Worm (Caenorhabditis elegans): Measurements from ENCODE around the gene B0035.13.

The B0035.13 gene

ce11 chrIV:11306548-11306947, at the start of gene B0035.13:
TSS of gene B0035.13 (minus strand) at chrIV:11306720.
- TF ChIP-seq elt-2 (tag; optimal IDR thresholded peaks at IDR 0.05), result peak; percentile 42
- TF ChIP-seq tbx-2 (tag; optimal IDR thresholded peaks at IDR 0.05), result no peak
- no peak for TF ChIP-seq ets-5 (GFP tag; IDR thresholded peaks at IDR 0.05)
- TF ChIP-seq xbp-1 (tag; optimal IDR thresholded peaks at IDR 0.05), result no peak
- TF ChIP-seq efl-1 (optimal IDR thresholded peaks at IDR 0.05), result no peak
- TF ChIP-seq efl-1 (GFP tag; optimal IDR thresholded peaks at IDR 0.05 in 1 of 2), result peak in 1 of 2 experiments; percentile 19

ce11 chrIV:11353946-11354458, 47.5 kb upstream of the B0035.13 start, which contains the start of gene T01G1.2:
TSS of gene T01G1.2 (plus strand) at chrIV:11354408.
- TF ChIP-seq mdl-1 (tag; optimal IDR thresholded peaks at IDR 0.05), result peak in 1 of 2 experiments; percentile 25
- TF ChIP-seq grh-1 (GFP tag; IDR thresholded peaks at IDR 0.05), result no peak
- no peak for TF ChIP-seq C16A3.4 (tag; optimal IDR thresholded peaks at IDR 0.05)
- no peak for TF ChIP-seq fkh-8 (tag; optimal IDR thresholded peaks at IDR 0.05)
- peak in 1 of 3 experiments; percentile 6 for TF ChIP-seq dpl-1 (GFP tag; optimal IDR thresholded peaks at IDR 0.05)
- TF ChIP-seq nhr-47 (tag; optimal IDR thresholded peaks at IDR 0.05), result peak; percentile 39
- TF ChIP-seq pag-3 (tag; optimal IDR thresholded peaks at IDR 0.05; ENCODE audit: borderline replicate concordance, insufficient read depth), result peak; percentile 4
- TF ChIP-seq swsn-7 (tag; optimal IDR thresholded peaks at IDR 0.05), result peak; percentile 15
- TF ChIP-seq pax-3 (tag; optimal IDR thresholded peaks at IDR 0.05), result no peak
- TF ChIP-seq dsc-1 (tag; optimal IDR thresholded peaks at IDR 0.05), result peak; percentile 42
- TF ChIP-seq snu-23 (GFP tag; optimal IDR thresholded peaks at IDR 0.05), result peak; percentile 22
- TF ChIP-seq lin-39 (tag; optimal IDR thresholded peaks at IDR 0.05), result no peak
- peak; percentile 47 for TF ChIP-seq skn-1 (tag; optimal IDR thresholded peaks at IDR 0.05)
- peak; percentile 31 for TF ChIP-seq unc-130 (tag; optimal IDR thresholded peaks at IDR 0.05)
- peak; percentile 61 for TF ChIP-seq rnt-1 (tag; optimal IDR thresholded peaks at IDR 0.05)
- TF ChIP-seq hlh-4 (tag; optimal IDR thresholded peaks at IDR 0.05), result no peak
- TF ChIP-seq snpc-4 (tag; optimal IDR thresholded peaks at IDR 0.05), result no peak
- no peak for TF ChIP-seq pqm-1 (tag; optimal IDR thresholded peaks at IDR 0.05)
- TF ChIP-seq efl-1 (optimal IDR thresholded peaks at IDR 0.05), result no peak
- TF ChIP-seq efl-1 (GFP tag; optimal IDR thresholded peaks at IDR 0.05 in 1 of 2), result no peak
- TF ChIP-seq fkh-10 (GFP tag; optimal IDR thresholded peaks at IDR 0.05), result no peak
- peak; percentile 7 for TF ChIP-seq mef-2 (tag; optimal IDR thresholded peaks at IDR 0.05)
- TF ChIP-seq ets-5 (GFP tag; IDR thresholded peaks at IDR 0.05), result no peak
- TF ChIP-seq lin-14 (GFP tag; optimal IDR thresholded peaks at IDR 0.05), result peak; percentile 81
- TF ChIP-seq C04F5.9 (tag; optimal IDR thresholded peaks at IDR 0.05), result no peak
- TF ChIP-seq elt-3 (tag; optimal IDR thresholded peaks at IDR 0.05), result no peak
- no peak for TF ChIP-seq tlp-1 (tag; optimal IDR thresholded peaks at IDR 0.05)
- TF ChIP-seq aly-2 (tag; optimal IDR thresholded peaks at IDR 0.05), result no peak
- TF ChIP-seq jun-1 (tag; optimal IDR thresholded peaks at IDR 0.05), result no peak
- TF ChIP-seq Y116A8C.19 (tag; optimal IDR thresholded peaks at IDR 0.05; ENCODE audit: borderline replicate concordance), result no peak
- peak; percentile 73 for TF ChIP-seq nhr-71 (tag; optimal IDR thresholded peaks at IDR 0.05)
- TF ChIP-seq ztf-11 (tag; optimal IDR thresholded peaks at IDR 0.05), result no peak
- peak; percentile 32 to 56 for TF ChIP-seq lsy-2 (tag; optimal IDR thresholded peaks at IDR 0.05)
- TF ChIP-seq egl-13 (tag; optimal IDR thresholded peaks at IDR 0.05), result peak; percentile 15
- TF ChIP-seq nhr-237 (tag; optimal IDR thresholded peaks at IDR 0.05), result no peak

ce11 chrIV:11352768-11353167, 46.2 kb upstream of the B0035.13 start:
- no peak for TF ChIP-seq C04F5.9 (tag; optimal IDR thresholded peaks at IDR 0.05)
- TF ChIP-seq nhr-19 (GFP tag; conservative IDR thresholded peaks at IDR 0.05), result no peak
- TF ChIP-seq lin-13 (GFP tag; optimal IDR thresholded peaks at IDR 0.05), result no peak
- TF ChIP-seq rnt-1 (tag; optimal IDR thresholded peaks at IDR 0.05), result peak; percentile 37
- no peak for TF ChIP-seq lin-39 (tag; optimal IDR thresholded peaks at IDR 0.05)
- peak; percentile 22 for TF ChIP-seq nhr-71 (tag; optimal IDR thresholded peaks at IDR 0.05)
- TF ChIP-seq vab-15 (tag; optimal IDR thresholded peaks at IDR 0.05), result no peak
- TF ChIP-seq zip-4 (GFP tag; optimal IDR thresholded peaks at IDR 0.05), result no peak
- no peak for TF ChIP-seq tbx-2 (tag; optimal IDR thresholded peaks at IDR 0.05)
- TF ChIP-seq aha-1 (tag; optimal IDR thresholded peaks at IDR 0.05), result no peak
- TF ChIP-seq C16A3.4 (tag; optimal IDR thresholded peaks at IDR 0.05), result no peak
- no peak for TF ChIP-seq nhr-20 (tag; optimal IDR thresholded peaks at IDR 0.05)
- no peak for TF ChIP-seq swsn-7 (tag; optimal IDR thresholded peaks at IDR 0.05)
- TF ChIP-seq ceh-82 (tag; optimal IDR thresholded peaks at IDR 0.05), result no peak
- TF ChIP-seq nhr-85 (tag), result no peak
